Worm (Caenorhabditis elegans): ENCODE results near the gene F35C5.12.
A peak's percentile ranks its signal among the peaks of the same experiment; 100 is the strongest.

DNA sequence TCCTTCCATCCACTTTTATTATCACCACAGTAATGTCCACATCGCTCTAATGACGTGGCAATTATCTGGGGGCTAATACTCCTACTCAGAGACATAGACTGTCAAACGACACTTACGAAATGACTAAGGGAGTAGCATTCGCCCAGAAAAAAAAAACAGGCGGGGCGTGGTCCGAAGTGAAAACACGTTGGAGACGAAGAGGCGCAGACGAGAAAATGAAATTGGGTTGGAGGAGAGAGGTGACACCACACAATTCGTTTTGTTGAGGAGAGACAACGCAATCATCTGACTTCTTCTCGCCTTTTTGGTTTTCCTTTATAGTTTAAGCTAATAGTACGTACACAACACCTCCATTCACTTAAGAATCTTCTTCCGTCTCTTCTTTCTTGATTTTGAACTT is 24.8 kb upstream of the F35C5.12 start:
- TF ChIP-seq elt-3 (tag; optimal IDR thresholded peaks at IDR 0.05) (no peak), unc-62 (GFP tag; optimal IDR thresholded peaks at IDR 0.05) (no peak), nhr-28 (tag; optimal IDR thresholded peaks at IDR 0.05) (no peak), snpc-4 (tag; optimal IDR thresholded peaks at IDR 0.05) (no peak), pha-4 (tag; optimal IDR thresholded peaks at IDR 0.05) (no peak), ceh-83 (GFP tag; optimal IDR thresholded peaks at IDR 0.05) (no peak), ztf-11 (tag; optimal IDR thresholded peaks at IDR 0.05) (no peak), lsy-2 (tag; optimal IDR thresholded peaks at IDR 0.05) (no peak), cnd-1 (tag; optimal IDR thresholded peaks at IDR 0.05) (no peak), ces-1 (GFP tag; optimal IDR thresholded peaks at IDR 0.05) (peak; percentile 61), lin-13 (tag; optimal IDR thresholded peaks at IDR 0.05) (no peak), nhr-237 (tag; optimal IDR thresholded peaks at IDR 0.05) (no peak)
